Worm (Caenorhabditis elegans) whole organism, L2 larva: ENCODE measurements around the gene npp-16.

Experiments used
- C34F6.9 ChIP-seq: fragments of 150-350 bp; optimal IDR thresholded peaks from 2 replicates; lab custom pipeline; 2014; ENCODE audit warnings: missing biosample characterization, missing genetic modification characterization
- F13H6.1 ChIP-seq: sonication (generic microtip); optimal IDR thresholded peaks from 2 replicates; lab custom pipeline; 2016; ENCODE audit warnings: missing genetic modification characterization, missing compliant biosample characterization
- R02D3.7 ChIP-seq: fragments of 150-350 bp; optimal IDR thresholded peaks from 2 replicates; lab custom pipeline; 2014; ENCODE audit warnings: missing biosample characterization, missing genetic modification characterization
- Y55F3AM.14 ChIP-seq: fragments of 200-800 bp; sonication (Bioruptor generic); optimal IDR thresholded peaks from 2 replicates; lab custom pipeline; 2018; ENCODE audit warnings: mild to moderate bottlenecking, missing genetic modification characterization, missing compliant biosample characterization
- ZK546.5 ChIP-seq: sonication (generic microtip); optimal IDR thresholded peaks from 2 replicates; lab custom pipeline; 2017; ENCODE audit warnings: missing biosample characterization, missing genetic modification characterization
- alr-1 ChIP-seq: fragments of 150-350 bp; optimal IDR thresholded peaks from 2 replicates; lab custom pipeline; 2014; ENCODE audit warnings: missing biosample characterization, missing genetic modification characterization
- aly-2 ChIP-seq: fragments of 150-350 bp; optimal IDR thresholded peaks from 2 replicates; lab custom pipeline; 2014; ENCODE audit warnings: missing biosample characterization, missing genetic modification characterization
- ama-1 ChIP-seq: fragments of 150-350 bp; optimal IDR thresholded peaks from 2 replicates; lab custom pipeline; 2018; ENCODE audit warnings: inconsistent platforms
- blmp-1 ChIP-seq: sonication (generic microtip); optimal IDR thresholded peaks from 2 replicates; lab custom pipeline; 2017; ENCODE audit warnings: missing genetic modification characterization, mild to moderate bottlenecking, missing compliant biosample characterization, antibody characterized with exemption, moderate library complexity; ENCODE audit not compliant: insufficient read depth
- ceh-16 ChIP-seq: fragments of 150-350 bp; optimal IDR thresholded peaks from 2 replicates; lab custom pipeline; 2014; ENCODE audit warnings: missing biosample characterization, missing genetic modification characterization
- ceh-82 ChIP-seq: fragments of 150-350 bp; optimal IDR thresholded peaks from 2 replicates; lab custom pipeline; 2014; ENCODE audit warnings: missing biosample characterization, missing genetic modification characterization
- crh-2 ChIP-seq: sonication (generic microtip); optimal IDR thresholded peaks from 2 replicates; lab custom pipeline; 2017; ENCODE audit warnings: missing biosample characterization, missing genetic modification characterization
- dmd-4 ChIP-seq: sonication (generic microtip); optimal IDR thresholded peaks from 2 replicates; lab custom pipeline; 2017; ENCODE audit warnings: missing biosample characterization, missing genetic modification characterization
- egl-27 ChIP-seq: sonication (generic microtip); optimal IDR thresholded peaks from 3 replicates; lab custom pipeline; 2017; ENCODE audit warnings: missing biosample characterization, missing genetic modification reagents, missing genetic modification characterization
- elt-1 ChIP-seq: fragments of 150-350 bp; optimal IDR thresholded peaks from 2 replicates; lab custom pipeline; 2014; ENCODE audit warnings: missing biosample characterization, missing genetic modification characterization
- elt-3 ChIP-seq: sonication (generic microtip); optimal IDR thresholded peaks from 2 replicates; lab custom pipeline; 2017; ENCODE audit warnings: missing biosample characterization, missing genetic modification characterization
- fos-1 ChIP-seq: fragments of 150-350 bp; optimal IDR thresholded peaks from 2 replicates; lab custom pipeline; 2014; ENCODE audit warnings: missing biosample characterization, missing genetic modification characterization
- gmeb-1 ChIP-seq: fragments of 150-350 bp; optimal IDR thresholded peaks from 2 replicates; lab custom pipeline; 2014; ENCODE audit warnings: missing biosample characterization, missing genetic modification characterization
- lin-11 ChIP-seq: fragments of 150-350 bp; sonication (generic microtip); optimal IDR thresholded peaks from 2 replicates; lab custom pipeline; 2014; ENCODE audit warnings: missing biosample characterization, missing genetic modification characterization, inconsistent platforms, mixed read lengths
- lin-13 ChIP-seq: fragments of 150-350 bp; optimal IDR thresholded peaks from 2 replicates; lab custom pipeline; 2014; ENCODE audit warnings: missing biosample characterization, missing genetic modification reagents, missing genetic modification characterization
- lin-39 ChIP-seq: fragments of 150-350 bp; optimal IDR thresholded peaks from 2 replicates; lab custom pipeline; 2014; ENCODE audit warnings: missing biosample characterization, missing genetic modification reagents, missing genetic modification characterization
- lsy-2 ChIP-seq, 2 experiments: fragments of 150-350 bp in 1 of 2; sonication (generic microtip) in 1 of 2; optimal IDR thresholded peaks; 2 replicates each; lab custom pipeline; 2014 to 2017; ENCODE audit warnings: missing biosample characterization in 2 of 2, missing genetic modification characterization in 2 of 2
- mab-5 ChIP-seq: fragments of 150-350 bp; optimal IDR thresholded peaks from 2 replicates; lab custom pipeline; 2014; ENCODE audit warnings: missing biosample characterization, missing genetic modification characterization
- mbf-1 ChIP-seq: sonication (generic microtip); optimal IDR thresholded peaks from 2 replicates; lab custom pipeline; 2017; ENCODE audit warnings: missing biosample characterization, missing genetic modification characterization
- mdl-1 ChIP-seq, 2 experiments: fragments of 150-350 bp in 1 of 2; sonication (generic microtip) in 1 of 2; optimal IDR thresholded peaks; 2 replicates each; lab custom pipeline; 2017; ENCODE audit warnings: missing biosample characterization in 2 of 2, missing genetic modification characterization in 2 of 2
- nhr-10 ChIP-seq: sonication (generic microtip); optimal IDR thresholded peaks from 2 replicates; lab custom pipeline; 2017; ENCODE audit warnings: missing biosample characterization, missing genetic modification characterization
- nhr-11 ChIP-seq: fragments of 150-350 bp; optimal IDR thresholded peaks from 2 replicates; lab custom pipeline; 2014; ENCODE audit warnings: missing biosample characterization, missing genetic modification characterization
- nhr-12 ChIP-seq: fragments of 150-350 bp; optimal IDR thresholded peaks from 2 replicates; lab custom pipeline; 2014; ENCODE audit warnings: missing biosample characterization, missing genetic modification characterization
- nhr-129 ChIP-seq: fragments of 150-350 bp; optimal IDR thresholded peaks from 2 replicates; lab custom pipeline; 2014; ENCODE audit warnings: missing biosample characterization, missing genetic modification characterization
- nhr-21 ChIP-seq: fragments of 150-350 bp; optimal IDR thresholded peaks from 2 replicates; lab custom pipeline; 2014; ENCODE audit warnings: missing biosample characterization, missing genetic modification characterization
- nhr-23 ChIP-seq: fragments of 150-350 bp; optimal IDR thresholded peaks from 2 replicates; lab custom pipeline; 2014; ENCODE audit warnings: missing biosample characterization, missing genetic modification reagents, missing genetic modification characterization
- nhr-237 ChIP-seq: fragments of 150-350 bp; optimal IDR thresholded peaks from 2 replicates; lab custom pipeline; 2014; ENCODE audit warnings: missing biosample characterization, missing genetic modification characterization
- nhr-25 ChIP-seq: fragments of 150-350 bp; sonication (generic microtip); optimal IDR thresholded peaks from 3 replicates; lab custom pipeline; 2014; ENCODE audit warnings: missing biosample characterization, missing genetic modification characterization
- nhr-6 ChIP-seq: fragments of 150-350 bp; optimal IDR thresholded peaks from 2 replicates; lab custom pipeline; 2014; ENCODE audit warnings: missing biosample characterization, missing genetic modification characterization
- nhr-77 ChIP-seq: fragments of 150-350 bp; optimal IDR thresholded peaks from 2 replicates; lab custom pipeline; 2014; ENCODE audit warnings: missing biosample characterization, missing genetic modification characterization
- peb-1 ChIP-seq: fragments of 150-350 bp; optimal IDR thresholded peaks from 2 replicates; lab custom pipeline; 2014; ENCODE audit warnings: missing biosample characterization, missing genetic modification characterization
- sem-4 ChIP-seq: fragments of 150-350 bp; optimal IDR thresholded peaks from 2 replicates; lab custom pipeline; 2014; ENCODE audit warnings: missing biosample characterization, missing genetic modification reagents, missing genetic modification characterization
- skn-1 ChIP-seq: sonication (generic microtip); optimal IDR thresholded peaks from 2 replicates; lab custom pipeline; 2017; ENCODE audit warnings: missing biosample characterization, missing genetic modification characterization
- sma-3 ChIP-seq: sonication (generic microtip); optimal IDR thresholded peaks from 2 replicates; lab custom pipeline; 2016; ENCODE audit warnings: missing genetic modification reagents, missing genetic modification characterization, missing compliant biosample characterization
- sma-9 ChIP-seq, 2 experiments: fragments of 150-350 bp in 1 of 2; sonication (generic microtip) in 1 of 2; optimal IDR thresholded peaks; 2 replicates each; lab custom pipeline; 2014 to 2016; ENCODE audit warnings: missing genetic modification characterization in 2 of 2, mild to moderate bottlenecking in 1 of 2, missing biosample characterization in 1 of 2, missing compliant biosample characterization in 1 of 2, missing genetic modification reagents in 1 of 2, moderate library complexity in 1 of 2
- snpc-4 ChIP-seq: fragments of 150-350 bp; optimal IDR thresholded peaks from 2 replicates; lab custom pipeline; 2014; ENCODE audit warnings: missing biosample characterization, missing genetic modification characterization
- unc-39 ChIP-seq: fragments of 150-350 bp; optimal IDR thresholded peaks from 2 replicates; lab custom pipeline; 2014; ENCODE audit warnings: missing biosample characterization, missing genetic modification characterization
- unc-55 ChIP-seq: fragments of 150-350 bp; sonication (generic microtip); optimal IDR thresholded peaks from 3 replicates; lab custom pipeline; 2014; ENCODE audit warnings: missing biosample characterization, missing genetic modification reagents, missing genetic modification characterization
- unc-62 ChIP-seq: fragments of 150-350 bp; optimal IDR thresholded peaks from 2 replicates; lab custom pipeline; 2014; ENCODE audit warnings: missing biosample characterization, missing genetic modification reagents, missing genetic modification characterization
- zag-1 ChIP-seq: fragments of 150-350 bp; optimal IDR thresholded peaks from 2 replicates; lab custom pipeline; 2014; ENCODE audit warnings: missing biosample characterization, missing genetic modification characterization
- ztf-1 ChIP-seq: fragments of 200-800 bp; sonication (Bioruptor generic); conservative IDR thresholded peaks from 2 replicates; pipeline ENCODE4 v1.3.6; 2022; ENCODE audit warnings: missing genetic modification characterization, missing compliant biosample characterization
- ztf-11 ChIP-seq: sonication (generic microtip); optimal IDR thresholded peaks from 2 replicates; lab custom pipeline; 2017; ENCODE audit warnings: missing biosample characterization, missing genetic modification characterization
- ztf-4 ChIP-seq: fragments of 150-350 bp; optimal IDR thresholded peaks from 2 replicates; lab custom pipeline; 2014; ENCODE audit warnings: missing biosample characterization, missing genetic modification characterization

Gene npp-16

DNA sequence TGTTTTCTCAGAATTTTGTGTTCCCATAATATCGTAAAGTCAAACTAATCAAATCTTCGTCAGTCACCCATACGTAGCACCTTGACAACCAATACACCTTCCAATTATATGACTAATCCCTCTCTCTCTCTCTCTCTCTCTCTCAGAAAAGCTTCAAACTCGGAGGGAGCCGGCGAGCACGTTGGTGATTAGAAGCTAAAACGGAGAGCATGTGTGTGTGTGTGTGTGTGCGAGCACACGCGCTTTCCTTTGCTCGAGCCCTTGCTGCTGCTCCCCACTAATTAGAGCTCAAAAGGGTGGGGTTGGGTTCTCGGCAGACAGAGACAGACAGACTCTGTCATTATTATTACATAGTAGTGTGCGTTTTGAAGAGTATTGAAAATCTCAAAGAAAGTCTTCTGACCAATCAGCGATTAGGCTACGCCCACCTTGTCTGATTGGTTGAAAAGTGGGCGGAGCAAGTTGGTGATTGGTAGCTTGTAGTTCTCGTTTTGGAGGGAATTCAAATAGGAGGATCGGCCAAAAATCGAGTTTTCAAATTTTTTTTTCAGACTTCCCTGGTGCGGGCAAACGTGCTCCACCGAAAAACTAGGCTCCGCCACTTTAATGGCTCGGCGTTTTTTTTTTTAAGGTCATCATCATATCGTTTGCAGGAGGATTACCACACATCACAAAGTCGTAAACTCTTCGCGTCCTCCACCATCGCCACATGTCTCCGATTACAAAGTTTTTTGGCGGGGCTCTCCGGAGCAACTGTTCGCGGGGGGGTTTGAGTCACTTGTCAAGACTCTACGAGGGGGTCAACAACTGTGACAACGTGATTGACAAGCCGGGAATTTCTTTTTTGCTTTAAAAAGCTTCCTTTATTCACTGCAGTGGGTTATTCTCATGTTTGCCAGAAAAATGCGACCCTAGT, 19.6 kb downstream of the npp-16 start:
- TF ChIP-seq aly-2 (tag; lab: Kevin White, UChicago), result no peak
- TF ChIP-seq fos-1, result no peak
- no peak for TF ChIP-seq skn-1 (tag; lab: Kevin White, UChicago)
- no peak for TF ChIP-seq gmeb-1 (tag; lab: Kevin White, UChicago)
- no peak for TF ChIP-seq zag-1 (tag; lab: Kevin White, UChicago)
- no peak for TF ChIP-seq lin-13 (GFP tag; lab: Kevin White, UChicago)
- TF ChIP-seq alr-1, result no peak
- TF ChIP-seq lin-39 (tag; lab: Kevin White, UChicago), result no peak
- TF ChIP-seq nhr-77, result no peak
- TF ChIP-seq nhr-21 (tag; lab: Kevin White, UChicago), result peak; percentile 8
- TF ChIP-seq snpc-4 (tag; lab: Kevin White, UChicago), result no peak
- TF ChIP-seq R02D3.7, result no peak
- no peak for TF ChIP-seq nhr-11
- TF ChIP-seq sem-4, result peak; percentile 30
- no peak for TF ChIP-seq nhr-25 (tag; lab: Kevin White, UChicago)
- TF ChIP-seq mab-5 (tag; lab: Kevin White, UChicago), result no peak
- TF ChIP-seq sma-3, result no peak
- no peak for TF ChIP-seq ama-1 (lab: Kevin White, UChicago)
- TF ChIP-seq crh-2, result no peak
- no peak for TF ChIP-seq nhr-129
- TF ChIP-seq sma-9 (GFP tag; optimal IDR thresholded peaks at IDR 0.05; lab: Kevin White, UChicago), result peak; percentile 31
- no peak for TF ChIP-seq sma-9 (tag; optimal IDR thresholded peaks at IDR 0.05; lab: Kevin White, UChicago)
- no peak for TF ChIP-seq elt-1 (tag; lab: Kevin White, UChicago)
- no peak for TF ChIP-seq nhr-6
- TF ChIP-seq ZK546.5 (tag; lab: Kevin White, UChicago), result no peak
- TF ChIP-seq ceh-82 (tag; lab: Kevin White, UChicago), result no peak
- TF ChIP-seq C34F6.9 (tag; lab: Kevin White, UChicago), result peak; percentile 14
- peak; percentile 7 for TF ChIP-seq F13H6.1 (tag; lab: Kevin White, UChicago)
- no peak for TF ChIP-seq mbf-1 (tag; lab: Kevin White, UChicago)
- no peak for TF ChIP-seq peb-1 (tag; lab: Kevin White, UChicago)
- TF ChIP-seq elt-3 (tag; lab: Kevin White, UChicago), result no peak
- TF ChIP-seq nhr-23, result no peak
- TF ChIP-seq unc-39 (tag; lab: Kevin White, UChicago), result no peak
- no peak for TF ChIP-seq egl-27 (tag; lab: Kevin White, UChicago)
- no peak for TF ChIP-seq ztf-1 (GFP tag; lab: Robert Waterston, UW)
- no peak for TF ChIP-seq nhr-10 (tag; lab: Kevin White, UChicago)
- peak; percentile 10 for TF ChIP-seq Y55F3AM.14 (GFP tag; lab: Kevin White, UChicago)
- TF ChIP-seq lsy-2 (tag; optimal IDR thresholded peaks at IDR 0.05; lab: Kevin White, UChicago), result peak in 1 of 2 experiments; percentile 9
- no peak for TF ChIP-seq ceh-16
- TF ChIP-seq unc-55, result no peak
- TF ChIP-seq nhr-237 (tag; lab: Kevin White, UChicago), result no peak
- peak in 1 of 2 experiments; percentile 2 for TF ChIP-seq mdl-1 (tag; optimal IDR thresholded peaks at IDR 0.05; lab: Kevin White, UChicago)
- TF ChIP-seq unc-62 (GFP tag; lab: Kevin White, UChicago), result no peak
- TF ChIP-seq ztf-4 (tag; lab: Kevin White, UChicago), result no peak
- no peak for TF ChIP-seq lin-11 (tag; lab: Kevin White, UChicago)
- TF ChIP-seq ztf-11 (tag; lab: Kevin White, UChicago), result no peak
- no peak for TF ChIP-seq dmd-4 (tag; lab: Kevin White, UChicago)
- no peak for TF ChIP-seq blmp-1
- no peak for TF ChIP-seq nhr-12 (tag; lab: Kevin White, UChicago)
